Worm (Caenorhabditis elegans) whole organism, mixed stage, embryonic: ENCODE data around the gene cest-34.

Experiments used
- bed-3 ChIP-seq: fragments of 200-800 bp; sonication (Bioruptor generic); optimal IDR thresholded peaks from 3 replicates; lab custom pipeline; 2018; ENCODE audit warnings: mild to moderate bottlenecking, missing genetic modification characterization, moderate library complexity, missing compliant biosample characterization
- ceh-39 ChIP-seq: fragments of 150-350 bp; optimal IDR thresholded peaks from 2 replicates; lab custom pipeline; 2014; ENCODE audit warnings: missing biosample characterization, missing genetic modification characterization
- hlh-1 ChIP-seq: fragments of 150-350 bp; optimal IDR thresholded peaks from 2 replicates; lab custom pipeline; 2014; ENCODE audit warnings: missing biosample characterization, missing genetic modification reagents, missing genetic modification characterization
- lsy-2 ChIP-seq: fragments of 150-350 bp; optimal IDR thresholded peaks from 2 replicates; lab custom pipeline; 2014; ENCODE audit warnings: missing biosample characterization, missing genetic modification characterization
- mep-1 ChIP-seq: fragments of 150-350 bp; optimal IDR thresholded peaks from 2 replicates; lab custom pipeline; 2017; ENCODE audit warnings: missing biosample characterization, missing genetic modification reagents, missing genetic modification characterization, inconsistent platforms
- nhr-12 ChIP-seq: fragments of 150-350 bp; optimal IDR thresholded peaks from 2 replicates; lab custom pipeline; 2014; ENCODE audit warnings: missing biosample characterization, missing genetic modification characterization
- nhr-237 ChIP-seq: fragments of 150-350 bp; optimal IDR thresholded peaks from 2 replicates; lab custom pipeline; 2014; ENCODE audit warnings: missing biosample characterization, missing genetic modification characterization
- nhr-76 ChIP-seq: sonication (generic microtip); optimal IDR thresholded peaks from 2 replicates; lab custom pipeline; 2017; ENCODE audit warnings: missing biosample characterization, missing genetic modification characterization
- pha-4 ChIP-seq: fragments of 150-350 bp; optimal IDR thresholded peaks from 2 replicates; lab custom pipeline; 2018; ENCODE audit warnings: missing biosample characterization, missing genetic modification reagents, missing genetic modification characterization
- unc-39 ChIP-seq: fragments of 150-350 bp; optimal IDR thresholded peaks from 2 replicates; lab custom pipeline; 2014; ENCODE audit warnings: missing biosample characterization, missing genetic modification characterization
- unc-62 ChIP-seq: fragments of 150-350 bp; optimal IDR thresholded peaks from 2 replicates; lab custom pipeline; 2014; ENCODE audit warnings: missing biosample characterization, missing genetic modification reagents, missing genetic modification characterization

ce11 chrV:6697552-6697951 is 21.0 kb downstream of the cest-34 start, which contains the start of gene W02F12.2:
- no peak for TF ChIP-seq lsy-2 (tag; lab: Kevin White, UChicago)
- TF ChIP-seq hlh-1 (tag; lab: Kevin White, UChicago) = no peak
- TF ChIP-seq unc-39 (tag; lab: Kevin White, UChicago) = no peak
- TF ChIP-seq mep-1 = no peak
- TF ChIP-seq pha-4 (tag; lab: Kevin White, UChicago) = no peak
- TF ChIP-seq nhr-12 (tag; lab: Kevin White, UChicago) = no peak
- TF ChIP-seq unc-62 (GFP tag; lab: Kevin White, UChicago) = no peak
- TF ChIP-seq bed-3 = no peak
- TF ChIP-seq nhr-76 (tag; lab: Kevin White, UChicago) = no peak
- TF ChIP-seq nhr-237 = no peak
- no peak for TF ChIP-seq ceh-39 (tag; lab: Kevin White, UChicago)
